Fruit fly (Drosophila melanogaster) whole organism, embryonic: ENCODE data around the gene CG6966.

ENCODE experiments used
- Bgb ChIP-seq: fragments of 200-800 bp; sonication (Bioruptor generic); IDR thresholded peaks from 2 replicates; pipeline ENCODE4 v1.3.6; 2022; ENCODE audit warnings: missing biosample characterization, missing genetic modification characterization; ENCODE audit not compliant: partially characterized antibody
- CG10462 ChIP-seq: fragments of 200-800 bp; sonication (Bioruptor generic); optimal IDR thresholded peaks from 2 replicates; lab custom pipeline; 2016; ENCODE audit warnings: missing biosample characterization, missing genetic modification characterization
- CG10959 ChIP-seq: fragments of 200-800 bp; sonication (Bioruptor generic); IDR thresholded peaks from 2 replicates; pipeline ENCODE4 v1.3.6; 2022; ENCODE audit warnings: missing biosample characterization, missing genetic modification characterization
- CG14667 ChIP-seq: fragments of 200-800 bp; sonication (Bioruptor generic); IDR thresholded peaks from 2 replicates; pipeline ENCODE4 v1.3.6; 2022; ENCODE audit warnings: missing biosample characterization, missing genetic modification characterization
- CG1832 ChIP-seq: fragments of 200-800 bp; sonication (Bioruptor generic); optimal IDR thresholded peaks from 2 replicates; lab custom pipeline; 2017; ENCODE audit warnings: missing biosample characterization, mild to moderate bottlenecking, missing genetic modification characterization, inconsistent platforms
- CG6272 ChIP-seq: fragments of 200-800 bp; sonication (Bioruptor generic); IDR thresholded peaks from 2 replicates; pipeline ENCODE4 v1.3.6; 2022; ENCODE audit warnings: missing biosample characterization, missing genetic modification characterization
- CG6683 ChIP-seq: fragments of 200-800 bp; sonication (Bioruptor generic); optimal IDR thresholded peaks from 2 replicates; lab custom pipeline; 2017; ENCODE audit warnings: missing biosample characterization, mild to moderate bottlenecking, missing genetic modification characterization, missing genetic modification reagents
- CG7839 ChIP-seq: fragments of 200-800 bp; sonication (Bioruptor generic); optimal IDR thresholded peaks from 3 replicates; lab custom pipeline; 2018; ENCODE audit warnings: missing biosample characterization, mild to moderate bottlenecking, missing genetic modification characterization, moderate library complexity
- CG9215 ChIP-seq: fragments of 200-800 bp; sonication (Bioruptor generic); IDR thresholded peaks from 2 replicates; pipeline ENCODE4 v1.3.6; 2022; ENCODE audit warnings: missing biosample characterization, missing genetic modification characterization
- Dip2 ChIP-seq: fragments of 200-800 bp; sonication (Bioruptor generic); IDR thresholded peaks from 2 replicates; pipeline ENCODE4 v1.3.6; 2022; ENCODE audit warnings: missing biosample characterization, missing genetic modification characterization
- Dref ChIP-seq: fragments of 200-800 bp; sonication (Bioruptor generic); IDR thresholded peaks from 2 replicates; pipeline ENCODE4 v1.3.6; 2022; ENCODE audit warnings: missing biosample characterization, missing genetic modification characterization
- Ets65A ChIP-seq: fragments of 200-800 bp; sonication (Bioruptor generic); peaks from one replicate; lab custom pipeline; 2016; ENCODE audit warnings: missing biosample characterization, missing genetic modification characterization
- Gsc ChIP-seq: fragments of 200-800 bp; sonication (Bioruptor generic); IDR thresholded peaks from 2 replicates; pipeline ENCODE4 v1.3.6; 2022; ENCODE audit warnings: missing biosample characterization, missing genetic modification characterization
- HHEX ChIP-seq: fragments of 200-800 bp; sonication (Bioruptor generic); optimal IDR thresholded peaks from 3 replicates; lab custom pipeline; 2017; ENCODE audit warnings: missing biosample characterization, mild to moderate bottlenecking, missing genetic modification characterization, missing genetic modification reagents
- Hr39 ChIP-seq: fragments of >200 bp; optimal IDR thresholded peaks from 2 replicates; lab custom pipeline; 2017
- Hr51 ChIP-seq, 2 experiments: fragments of 200-800 bp; sonication (Bioruptor generic); optimal IDR thresholded peaks; 2 replicates in 1 of 2; 3 replicates in 1 of 2; lab custom pipeline; 2016 to 2018; ENCODE audit warnings: missing biosample characterization in 2 of 2, missing genetic modification characterization in 2 of 2, mild to moderate bottlenecking in 1 of 2, moderate library complexity in 1 of 2
- Oaz ChIP-seq: fragments of 200-800 bp; sonication (Bioruptor generic); IDR thresholded peaks from 2 replicates; pipeline ENCODE4 v1.3.6; 2022; ENCODE audit warnings: missing biosample characterization, missing genetic modification characterization
- Oli ChIP-seq: fragments of 200-800 bp; sonication (Bioruptor generic); optimal IDR thresholded peaks from 2 replicates; lab custom pipeline; 2018; ENCODE audit warnings: missing biosample characterization, mild to moderate bottlenecking, missing genetic modification characterization, moderate library complexity
- Side ChIP-seq: fragments of 200-800 bp; sonication (Bioruptor generic); optimal IDR thresholded peaks from 2 replicates; lab custom pipeline; 2016; ENCODE audit warnings: missing biosample characterization, missing genetic modification characterization
- Sin3A ChIP-seq: fragments of >200 bp; optimal IDR thresholded peaks from 2 replicates; lab custom pipeline; 2018
- al ChIP-seq: fragments of 200-800 bp; sonication (Bioruptor generic); IDR thresholded peaks from 2 replicates; pipeline ENCODE4 v1.3.6; 2022; ENCODE audit warnings: missing biosample characterization, missing genetic modification characterization
- chn ChIP-seq: fragments of 200-800 bp; sonication (Bioruptor generic); optimal IDR thresholded peaks from 2 replicates; lab custom pipeline; 2016; ENCODE audit warnings: missing biosample characterization, missing genetic modification characterization
- dimm ChIP-seq: fragments of 200-800 bp; sonication (Bioruptor generic); IDR thresholded peaks from 2 replicates; pipeline ENCODE4 v1.3.6; 2022; ENCODE audit warnings: missing biosample characterization, missing genetic modification characterization
- gsb-n ChIP-seq: fragments of 200-800 bp; sonication (Bioruptor generic); optimal IDR thresholded peaks from 3 replicates; lab custom pipeline; 2018; ENCODE audit warnings: missing biosample characterization, mild to moderate bottlenecking, missing genetic modification characterization
- her ChIP-seq: fragments of 200-800 bp; sonication (Bioruptor generic); optimal IDR thresholded peaks from 2 replicates; lab custom pipeline; 2016; ENCODE audit warnings: missing biosample characterization, missing genetic modification characterization
- hkb ChIP-seq, 2 experiments: fragments of 200-800 bp in 1 of 2; fragments of >200 bp in 1 of 2; sonication (Bioruptor generic) in 1 of 2; IDR thresholded peaks in 1 of 2; optimal IDR thresholded peaks in 1 of 2; 2 replicates each; pipeline versions ENCODE4 v1.3.6 to Lab custom; 2017 to 2022; ENCODE audit warnings: missing biosample characterization in 1 of 2, missing genetic modification characterization in 1 of 2
- nau ChIP-seq: fragments of 200-800 bp; sonication (Bioruptor generic); optimal IDR thresholded peaks from 3 replicates; lab custom pipeline; 2017; ENCODE audit warnings: missing biosample characterization, mild to moderate bottlenecking, missing genetic modification characterization, missing genetic modification reagents
- pho ChIP-seq: fragments of 200-800 bp; sonication (Bioruptor generic); optimal IDR thresholded peaks from 2 replicates; lab custom pipeline; 2016; ENCODE audit warnings: missing biosample characterization, missing genetic modification characterization
- sens ChIP-seq: fragments of 200-800 bp; sonication (Bioruptor generic); peaks from one replicate; lab custom pipeline; 2016; ENCODE audit warnings: missing biosample characterization, missing genetic modification characterization
- slp2 ChIP-seq: fragments of 200-800 bp; sonication (Bioruptor generic); optimal IDR thresholded peaks from 2 replicates; lab custom pipeline; 2016; ENCODE audit warnings: missing biosample characterization, missing genetic modification characterization
- ttk ChIP-seq: fragments of 200-800 bp; sonication (Bioruptor generic); IDR thresholded peaks from 2 replicates; pipeline ENCODE4 v2.1.2; 2022; ENCODE audit warnings: missing biosample characterization, missing genetic modification characterization

The CG6966 gene

DNA sequence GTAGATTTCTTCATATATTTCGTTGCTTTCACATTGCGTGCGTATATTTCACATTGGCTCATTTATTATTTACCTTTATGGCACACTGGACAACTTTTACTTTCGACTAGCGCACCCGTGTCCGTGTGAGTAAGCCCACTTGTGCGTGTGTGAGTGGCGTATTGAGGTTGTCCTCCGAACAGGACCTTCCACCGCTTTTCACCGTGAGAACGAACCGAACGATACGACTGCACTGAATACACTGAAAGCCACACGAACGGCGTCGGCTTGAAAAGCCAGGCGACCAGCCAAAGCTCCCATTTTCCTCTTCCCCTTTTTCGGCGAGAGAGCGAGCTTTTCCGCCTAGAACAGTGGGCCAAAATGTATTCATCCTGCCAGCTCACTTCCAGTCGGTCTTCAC lies 18.5 kb downstream of the CG6966 start, which contains the start of gene dpr9 (continued):
- TF ChIP-seq al (GFP tag; lab: Robert Waterston, UW) (no peak), Bgb (GFP tag; lab: Robert Waterston, UW) (peak; percentile 19; the same call in 1 of the 2 replicates), Dip2 (GFP tag; lab: Robert Waterston, UW) (no peak)

DNA sequence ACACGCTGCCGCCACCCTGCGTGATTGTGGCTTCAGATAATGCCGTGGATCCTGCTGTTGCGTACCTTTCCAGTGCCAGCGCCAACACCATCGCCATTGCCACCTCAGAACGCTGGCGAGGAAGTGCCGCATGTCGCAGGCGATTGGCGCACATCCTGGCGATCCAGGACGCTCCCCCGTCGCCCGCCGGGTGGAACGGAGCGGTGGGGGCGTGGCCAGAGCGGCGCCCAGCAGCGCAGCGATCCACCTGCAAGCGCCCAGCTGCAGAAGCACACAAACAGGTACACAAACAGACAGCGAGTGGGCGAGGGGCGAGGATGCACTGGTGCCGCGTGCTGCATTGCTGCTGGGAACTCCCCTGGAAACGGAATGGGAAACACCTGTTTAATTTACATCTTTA lies 38.2 kb downstream of the CG6966 start:
- TF ChIP-seq CG7839 (no peak), HHEX (GFP tag; lab: Kevin White, UChicago) (no peak), gsb-n (tag; lab: Kevin White, UChicago) (no peak), CG9215 (GFP tag; lab: Robert Waterston, UW) (0 out of 2 replicates have a peak, but pooled peaks have one; percentile 12), Gsc (GFP tag; lab: Robert Waterston, UW) (0 out of 2 replicates have a peak, but pooled peaks have one; percentile 27), ttk (GFP tag; lab: Robert Waterston, UW) (0 out of 2 replicates have a peak, but pooled peaks have one; percentile 8), Ets65A (GFP tag; lab: Kevin White, UChicago) (peak; percentile 65), CG6272 (GFP tag; lab: Robert Waterston, UW) (no peak), nau (GFP tag; lab: Kevin White, UChicago) (no peak), dimm (GFP tag; lab: Robert Waterston, UW) (no peak), Dref (0 out of 2 replicates have a peak, but pooled peaks have one; percentile 28), Oaz (no peak), CG14667 (GFP tag; lab: Robert Waterston, UW) (0 out of 2 replicates have a peak, but pooled peaks have one; percentile 12), Side (no peak), CG1832 (GFP tag; lab: Kevin White, UChicago) (no peak), CG10959 (GFP tag; lab: Robert Waterston, UW) (0 out of 2 replicates have a peak, but pooled peaks have one; percentile 30), Hr39 (lab: Kevin White, UChicago) (peak; percentile 79), Bgb (GFP tag; lab: Robert Waterston, UW) (no peak), Hr51 (GFP tag; optimal IDR thresholded peaks at IDR 0.05; lab: Kevin White, UChicago) (no peak)

DNA sequence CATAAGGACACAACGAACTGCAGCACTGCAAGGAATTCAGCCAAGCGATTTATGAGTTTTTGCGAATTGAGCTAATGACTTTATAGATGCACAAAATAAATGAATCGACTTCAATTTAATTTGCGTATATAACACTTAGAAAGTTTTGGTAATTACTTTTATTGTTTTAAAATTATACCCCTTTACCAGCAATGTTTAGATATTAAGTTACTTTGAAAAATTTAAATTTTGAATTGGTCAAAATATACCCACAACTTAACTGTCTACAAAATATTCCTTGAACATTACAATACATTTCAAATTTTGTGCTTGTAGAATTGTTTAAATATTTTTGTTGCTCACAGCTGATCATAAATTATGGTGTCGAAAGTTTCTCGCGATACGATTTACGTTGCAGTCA lies 58.4 kb downstream of the CG6966 start, which contains the start of gene RpL10Aa:
Gene RpL10Aa (plus strand): TSS at position 301 of the 400 bp plus-strand sequence.
- TF ChIP-seq CG10462 (GFP tag; lab: Kevin White, UChicago), result no peak
- no peak for TF ChIP-seq chn (GFP tag; lab: Kevin White, UChicago)
- no peak for TF ChIP-seq CG6683
- TF ChIP-seq pho (GFP tag; lab: Kevin White, UChicago), result no peak
- no peak for TF ChIP-seq slp2 (GFP tag; lab: Kevin White, UChicago)
- TF ChIP-seq her (GFP tag; lab: Kevin White, UChicago), result no peak
- no peak for TF ChIP-seq Oli (tag; lab: Kevin White, UChicago)

DNA sequence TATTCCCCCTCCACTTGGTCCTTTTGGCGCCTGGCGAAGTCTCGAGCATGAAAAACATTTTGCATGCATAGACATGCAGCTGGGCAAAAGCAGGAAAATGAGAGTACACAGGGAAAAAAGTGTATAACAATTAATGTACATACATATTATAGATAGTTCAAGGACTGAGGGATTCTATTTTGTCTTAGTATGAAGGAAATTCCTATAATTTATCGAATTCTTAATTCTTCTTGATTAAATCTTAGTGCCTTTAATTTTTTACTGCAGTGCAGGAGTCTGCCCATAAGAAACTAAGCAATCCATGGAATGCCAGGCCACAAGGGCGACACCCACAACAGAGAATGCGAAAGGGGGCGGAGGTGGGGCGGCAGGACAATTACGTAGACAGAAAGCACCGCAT lies 63.8 kb downstream of the CG6966 start:
- TF ChIP-seq hkb (optimal IDR thresholded peaks at IDR 0.05; lab: Kevin White, UChicago) (no peak), hkb (GFP tag; IDR thresholded peaks at IDR 0.05; lab: Robert Waterston, UW) (no peak), Ets65A (GFP tag; lab: Kevin White, UChicago) (peak; percentile 1), sens (GFP tag; lab: Kevin White, UChicago) (peak; percentile 40), Sin3A (lab: Kevin White, UChicago) (no peak)
